Worm (Caenorhabditis elegans): ENCODE data around the gene npax-3.

ce11 chrIV:10851136-10851535, 23.2 kb upstream of the npax-3 start:
- no peak for TF ChIP-seq let-526 (GFP tag; IDR thresholded peaks at IDR 0.05)
- no peak for TF ChIP-seq attf-3 (GFP tag; conservative IDR thresholded peaks at IDR 0.05)
- TF ChIP-seq C06A6.2 (GFP tag; conservative IDR thresholded peaks at IDR 0.05): no peak
- no peak for TF ChIP-seq bed-2 (GFP tag; IDR thresholded peaks at IDR 0.05)
- TF ChIP-seq tbx-9 (tag; optimal IDR thresholded peaks at IDR 0.05; ENCODE audit: borderline replicate concordance): no peak
- TF ChIP-seq egl-44 (GFP tag; IDR thresholded peaks at IDR 0.05): no peak
- no peak for TF ChIP-seq ceh-40 (GFP tag; IDR thresholded peaks at IDR 0.05)
- no peak for TF ChIP-seq somi-1 (GFP tag; optimal IDR thresholded peaks at IDR 0.05)
- no peak for TF ChIP-seq tbp1 (GFP tag; optimal IDR thresholded peaks at IDR 0.05)
- TF ChIP-seq ztf-6 (GFP tag; IDR thresholded peaks at IDR 0.05): no peak
- no peak for TF ChIP-seq him-1 (tag; optimal IDR thresholded peaks at IDR 0.05)

Measured in whole organism, young adult.